Worm (Caenorhabditis elegans) whole organism, L4/young adult: ENCODE data around the gene acs-2.

Source experiments
- W03F9.2 ChIP-seq: fragments of 150-350 bp; optimal IDR thresholded peaks from 2 replicates; lab custom pipeline; 2014; ENCODE audit warnings: missing biosample characterization, missing genetic modification characterization
- dao-5 ChIP-seq: sonication (generic microtip); optimal IDR thresholded peaks from 2 replicates; lab custom pipeline; 2016; ENCODE audit warnings: missing genotype, missing genetic modification characterization, moderate library complexity, missing compliant biosample characterization

DNA sequence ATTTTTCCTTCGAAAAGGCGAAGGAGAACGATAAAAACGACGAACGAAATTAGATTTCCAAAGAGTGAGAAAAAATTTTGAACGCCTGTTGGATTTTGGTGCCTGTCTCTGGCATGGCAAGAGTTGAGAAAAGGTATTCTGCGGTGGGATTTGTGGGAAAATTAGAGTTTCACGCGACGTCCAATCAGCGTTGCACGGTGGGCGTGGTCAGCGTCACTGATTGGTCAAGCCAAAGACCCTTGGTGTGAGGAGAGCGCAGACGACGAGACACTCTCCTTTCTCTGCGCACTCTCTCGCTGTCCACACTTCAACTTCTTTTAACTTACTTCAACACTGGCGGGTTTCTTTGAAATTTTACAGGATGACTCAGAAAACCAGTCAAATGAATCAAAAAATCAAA lies 4.7 kb upstream of the acs-2 start:
- TF ChIP-seq W03F9.2 (no peak), dao-5 (tag; lab: Kevin White, UChicago) (no peak)
